Fruit fly (Drosophila melanogaster) whole organism, embryonic: ENCODE data around the gene CG31008.
A peak's percentile ranks its signal among the peaks of the same experiment; 100 is the strongest.

ENCODE experiments used
- Adf1 ChIP-seq: fragments of 200-800 bp; sonication (Bioruptor generic); IDR thresholded peaks from 2 replicates; pipeline ENCODE4 v1.3.6; 2022; ENCODE audit warnings: missing biosample characterization, missing genetic modification characterization
- Atf3 ChIP-seq: fragments of 200-800 bp; sonication (Bioruptor generic); optimal IDR thresholded peaks from 3 replicates; lab custom pipeline; 2016; ENCODE audit warnings: missing biosample characterization, missing genetic modification characterization
- BEAF-32 ChIP-seq: fragments of 200-800 bp; sonication (Bioruptor generic); optimal IDR thresholded peaks from 3 replicates; lab custom pipeline; 2017; ENCODE audit warnings: missing biosample characterization, missing genetic modification characterization, mild to moderate bottlenecking, moderate library complexity, missing genetic modification reagents
- CG12769 ChIP-seq: fragments of 200-800 bp; sonication (Bioruptor generic); optimal IDR thresholded peaks from 2 replicates; lab custom pipeline; 2019; ENCODE audit warnings: missing biosample characterization, mild to moderate bottlenecking, missing genetic modification characterization, moderate library complexity
- CG13894 ChIP-seq: fragments of 200-800 bp; sonication (Bioruptor generic); optimal IDR thresholded peaks from 3 replicates; lab custom pipeline; 2018; ENCODE audit warnings: missing biosample characterization, mild to moderate bottlenecking, missing genetic modification characterization, moderate library complexity
- CG18599 ChIP-seq: fragments of 200-800 bp; sonication (Bioruptor generic); optimal IDR thresholded peaks from 3 replicates; lab custom pipeline; 2017; ENCODE audit warnings: missing biosample characterization, missing genetic modification characterization, mild to moderate bottlenecking, moderate library complexity, missing genetic modification reagents
- CG2678 ChIP-seq: fragments of 200-800 bp; sonication (Bioruptor generic); optimal IDR thresholded peaks from 3 replicates; lab custom pipeline; 2019; ENCODE audit warnings: missing biosample characterization, mild to moderate bottlenecking, missing genetic modification characterization, moderate library complexity
- CG31441 ChIP-seq: fragments of 200-800 bp; sonication (Bioruptor generic); IDR thresholded peaks from 2 replicates; pipeline ENCODE4 v1.3.6; 2022; ENCODE audit warnings: missing biosample characterization, missing genetic modification characterization
- CG32532 ChIP-seq: fragments of 200-800 bp; sonication (Bioruptor generic); IDR thresholded peaks from 2 replicates; pipeline ENCODE4 v1.3.6; 2022; ENCODE audit warnings: missing biosample characterization, missing genetic modification characterization
- CG34224 ChIP-seq: fragments of 200-800 bp; sonication (Bioruptor generic); IDR thresholded peaks from 3 replicates; pipeline ENCODE4 v1.3.6; 2022; ENCODE audit warnings: missing biosample characterization, missing genetic modification characterization; ENCODE audit not compliant: partially characterized antibody
- CG34376 ChIP-seq: fragments of 200-800 bp; sonication (Bioruptor generic); optimal IDR thresholded peaks from 2 replicates; lab custom pipeline; 2018; ENCODE audit warnings: missing biosample characterization, mild to moderate bottlenecking, missing genetic modification characterization
- CG8290 ChIP-seq, 3 experiments: fragments of 200-800 bp; sonication (Bioruptor generic); optimal IDR thresholded peaks; 2 replicates each; lab custom pipeline; 2016 to 2019; ENCODE audit warnings: missing biosample characterization in 3 of 3, missing genetic modification characterization in 3 of 3, mild to moderate bottlenecking in 2 of 3, moderate library complexity in 1 of 3
- Dbx ChIP-seq: fragments of 200-800 bp; sonication (Bioruptor generic); IDR thresholded peaks from 3 replicates; pipeline ENCODE4 v1.3.6; 2022; ENCODE audit warnings: missing biosample characterization, missing genetic modification characterization
- Deaf1 ChIP-seq: fragments of 200-800 bp; optimal IDR thresholded peaks from 3 replicates; lab custom pipeline; 2019; ENCODE audit warnings: missing biosample characterization, mild to moderate bottlenecking, missing genetic modification characterization, moderate library complexity
- GATAe ChIP-seq: fragments of 200-800 bp; sonication (Bioruptor generic); conservative IDR thresholded peaks from 2 replicates; pipeline ENCODE4 v1.3.6; 2022; ENCODE audit warnings: missing biosample characterization, missing genetic modification characterization
- Jarid2 ChIP-seq: fragments of 200-800 bp; sonication (Bioruptor generic); optimal IDR thresholded peaks from 3 replicates; lab custom pipeline; 2017; ENCODE audit warnings: mild to moderate bottlenecking, missing biosample characterization, missing genetic modification reagents, missing genetic modification characterization
- Med ChIP-seq: fragments of 200-800 bp; sonication (Bioruptor generic); peaks from one replicate; lab custom pipeline; 2016; ENCODE audit warnings: missing biosample characterization, missing genetic modification characterization, mild to moderate bottlenecking, inconsistent platforms, moderate library complexity
- Meics ChIP-seq: fragments of 200-800 bp; sonication (Bioruptor generic); optimal IDR thresholded peaks from 2 replicates; lab custom pipeline; 2017; ENCODE audit warnings: missing biosample characterization, mild to moderate bottlenecking, missing genetic modification characterization
- NFAT ChIP-seq: fragments of 200-800 bp; sonication (Bioruptor generic); IDR thresholded peaks from 2 replicates; pipeline ENCODE4 v1.3.6; 2022; ENCODE audit warnings: missing biosample characterization, missing genetic modification characterization
- Rx ChIP-seq: fragments of 200-800 bp; sonication (Bioruptor generic); IDR thresholded peaks from 2 replicates; pipeline ENCODE4 v1.3.6; 2022; ENCODE audit warnings: missing biosample characterization, missing genetic modification characterization
- Trl ChIP-seq, 3 experiments: fragments of >200 bp in 2 of 3; fragments of 200-800 bp in 1 of 3; sonication (Bioruptor generic) in 1 of 3; optimal IDR thresholded peaks; 2 replicates in 1 of 3; 3 replicates in 2 of 3; lab custom pipeline; 2016 to 2017; ENCODE audit warnings: missing biosample characterization in 1 of 3, missing genetic modification characterization in 1 of 3
- abd-A ChIP-seq: fragments of 200-800 bp; sonication (Bioruptor generic); optimal IDR thresholded peaks from 3 replicates; lab custom pipeline; 2019; ENCODE audit warnings: missing biosample characterization, mild to moderate bottlenecking, missing genetic modification characterization, moderate library complexity
- bbx ChIP-seq: fragments of 200-800 bp; sonication (Bioruptor generic); IDR thresholded peaks from 2 replicates; pipeline ENCODE4 v1.3.6; 2022; ENCODE audit warnings: missing biosample characterization, missing genetic modification characterization; ENCODE audit not compliant: partially characterized antibody
- cg ChIP-seq: fragments of 200-800 bp; sonication (Bioruptor generic); optimal IDR thresholded peaks from 3 replicates; lab custom pipeline; 2019; ENCODE audit warnings: missing biosample characterization, mild to moderate bottlenecking, missing genetic modification characterization, moderate library complexity
- chm ChIP-seq: fragments of 200-800 bp; sonication (Bioruptor generic); IDR thresholded peaks from 2 replicates; pipeline ENCODE4 v1.3.6; 2022; ENCODE audit warnings: missing biosample characterization, missing genetic modification characterization
- crol ChIP-seq: fragments of 200-800 bp; sonication (Bioruptor generic); IDR thresholded peaks from 2 replicates; pipeline ENCODE4 v1.3.6; 2022; ENCODE audit warnings: missing biosample characterization, missing genetic modification characterization
- ewg ChIP-seq: fragments of 200-800 bp; sonication (Bioruptor generic); optimal IDR thresholded peaks from 3 replicates; lab custom pipeline; 2017; ENCODE audit warnings: mild to moderate bottlenecking, missing biosample characterization, missing genetic modification reagents, missing genetic modification characterization
- gsb ChIP-seq: fragments of 200-800 bp; sonication (Bioruptor generic); IDR thresholded peaks from 2 replicates; pipeline ENCODE4 v1.3.6; 2022; ENCODE audit warnings: missing biosample characterization, missing genetic modification characterization
- inv ChIP-seq: fragments of 200-800 bp; sonication (Bioruptor generic); IDR thresholded peaks from 2 replicates; pipeline ENCODE4 v1.3.6; 2022; ENCODE audit warnings: missing biosample characterization, missing genetic modification characterization; ENCODE audit not compliant: partially characterized antibody
- lab ChIP-seq: fragments of 200-800 bp; sonication (Bioruptor generic); optimal IDR thresholded peaks from 3 replicates; lab custom pipeline; 2017; ENCODE audit warnings: missing biosample characterization, missing genetic modification characterization, mild to moderate bottlenecking, moderate library complexity, missing genetic modification reagents
- lbe ChIP-seq: fragments of 200-800 bp; sonication (Bioruptor generic); optimal IDR thresholded peaks from 2 replicates; lab custom pipeline; 2016; ENCODE audit warnings: missing biosample characterization, mild to moderate bottlenecking, missing genetic modification characterization
- mirr ChIP-seq: fragments of 200-800 bp; sonication (Bioruptor generic); optimal IDR thresholded peaks from 3 replicates; lab custom pipeline; 2018; ENCODE audit warnings: missing biosample characterization, mild to moderate bottlenecking, missing genetic modification characterization
- ranshi ChIP-seq: fragments of 200-800 bp; sonication (Bioruptor generic); IDR thresholded peaks from 2 replicates; pipeline ENCODE4 v1.3.6; 2022; ENCODE audit warnings: missing biosample characterization, missing genetic modification characterization
- sd ChIP-seq: fragments of 200-800 bp; sonication (Bioruptor generic); optimal IDR thresholded peaks from 3 replicates; lab custom pipeline; 2018; ENCODE audit warnings: missing biosample characterization, mild to moderate bottlenecking, missing genetic modification characterization, moderate library complexity
- sens ChIP-seq: fragments of 200-800 bp; sonication (Bioruptor generic); peaks from one replicate; lab custom pipeline; 2016; ENCODE audit warnings: missing biosample characterization, missing genetic modification characterization
- seq ChIP-seq: fragments of 200-800 bp; sonication (Bioruptor generic); IDR thresholded peaks from 2 replicates; pipeline ENCODE4 v1.3.6; 2022; ENCODE audit warnings: missing biosample characterization, missing genetic modification characterization
- sna ChIP-seq: fragments of 200-800 bp; sonication (Bioruptor generic); IDR thresholded peaks from 2 replicates; pipeline ENCODE4 v1.3.6; 2022; ENCODE audit warnings: missing biosample characterization, missing genetic modification characterization; ENCODE audit not compliant: partially characterized antibody
- so ChIP-seq: fragments of 200-800 bp; sonication (Bioruptor generic); IDR thresholded peaks from 3 replicates; pipeline ENCODE4 v1.3.6; 2022; ENCODE audit warnings: missing biosample characterization, missing genetic modification characterization
- sug ChIP-seq: fragments of 200-800 bp; optimal IDR thresholded peaks from 2 replicates; lab custom pipeline; 2019; ENCODE audit warnings: missing biosample characterization, mild to moderate bottlenecking, missing genetic modification characterization, moderate library complexity
- vvl ChIP-seq: fragments of 200-800 bp; sonication (Bioruptor generic); IDR thresholded peaks from 2 replicates; pipeline ENCODE4 v1.3.6; 2022; ENCODE audit warnings: missing biosample characterization, missing genetic modification characterization
- zen2 ChIP-seq: fragments of 200-800 bp; sonication (Bioruptor generic); IDR thresholded peaks from 3 replicates; pipeline ENCODE4 v1.3.6; 2022; ENCODE audit warnings: missing biosample characterization, missing genetic modification characterization; ENCODE audit not compliant: partially characterized antibody
- zfh1 ChIP-seq: fragments of 200-800 bp; sonication (Bioruptor generic); IDR thresholded peaks from 3 replicates; pipeline ENCODE4 v1.3.6; 2022; ENCODE audit warnings: missing biosample characterization, missing genetic modification characterization
- zfh2 ChIP-seq: fragments of 200-800 bp; sonication (Bioruptor generic); optimal IDR thresholded peaks from 2 replicates; lab custom pipeline; 2016; ENCODE audit warnings: missing biosample characterization, missing genetic modification characterization

CG31008 gene

dm6 chr3R:31016715-31017114, 26.9 kb upstream of the CG31008 start, which contains the start of gene 5-HT7:
5-HT7 (minus strand) TSS chr3R:31016875.
- TF ChIP-seq Adf1 (GFP tag; lab: Robert Waterston, UW) (peak; percentile 62; the same call in 1 of the 2 replicates), bbx (peak; percentile 9; the same call in 1 of the 2 replicates), cg (GFP tag; lab: Kevin White, UChicago) (peak; percentile 70), crol (GFP tag; lab: Robert Waterston, UW) (peak; percentile 57; the same call in 1 of the 2 replicates), GATAe (GFP tag; lab: Robert Waterston, UW) (peak; percentile 85), abd-A (tag; lab: Kevin White, UChicago) (peak; percentile 29), NFAT (GFP tag; lab: Robert Waterston, UW) (no peak; the same call in 1 of the 2 replicates), inv (peak; percentile 17; the same call in 1 of the 2 replicates), vvl (0 out of 2 replicates have a peak, but pooled peaks have one; percentile 11), CG34376 (peak; percentile 39), CG2678 (tag; lab: Kevin White, UChicago) (no peak), ranshi (GFP tag; lab: Robert Waterston, UW) (peak; percentile 11; the same call in 1 of the 2 replicates), CG32532 (GFP tag; lab: Robert Waterston, UW) (peak; percentile 19; the same call in 1 of the 2 replicates), seq (GFP tag; lab: Robert Waterston, UW) (no peak), lbe (GFP tag; lab: Kevin White, UChicago) (no peak), CG12769 (tag; lab: Kevin White, UChicago) (peak; percentile 42), zen2 (GFP tag; lab: Robert Waterston, UW) (peak; percentile 73; the same call in 2 of the 3 replicates), Trl (optimal IDR thresholded peaks at IDR 0.05; lab: Kevin White, UChicago) (peak; percentile 65 to 66), Trl (GFP tag; optimal IDR thresholded peaks at IDR 0.05; lab: Kevin White, UChicago) (no peak), sd (tag; lab: Kevin White, UChicago) (peak; percentile 10), sens (GFP tag; lab: Kevin White, UChicago) (peak; percentile 62), CG8290 (GFP tag; optimal IDR thresholded peaks at IDR 0.05; lab: Kevin White, UChicago) (no peak), CG8290 (tag; optimal IDR thresholded peaks at IDR 0.05; lab: Kevin White, UChicago) (peak in 1 of 2 experiments; percentile 21), chm (GFP tag; lab: Robert Waterston, UW) (peak; percentile 64; the same call in 1 of the 2 replicates), sna (GFP tag; lab: Robert Waterston, UW) (0 out of 2 replicates have a peak, but pooled peaks have one; percentile 34), Jarid2 (GFP tag; lab: Kevin White, UChicago) (peak; percentile 58), CG13894 (tag; lab: Kevin White, UChicago) (peak; percentile 31), gsb (no peak), Dbx (GFP tag; lab: Robert Waterston, UW) (0 out of 3 replicates have a peak, but pooled peaks have one; percentile 32), so (GFP tag; lab: Robert Waterston, UW) (0 out of 3 replicates have a peak, but pooled peaks have one; percentile 18), CG31441 (no peak), zfh1 (GFP tag; lab: Robert Waterston, UW) (0 out of 3 replicates have a peak, but pooled peaks have one; percentile 14), CG34224 (peak; percentile 31; the same call in 2 of the 3 replicates), BEAF-32 (GFP tag; lab: Kevin White, UChicago) (no peak), sug (tag; lab: Kevin White, UChicago) (peak; percentile 21), mirr (GFP tag; lab: Kevin White, UChicago) (peak; percentile 20), Meics (GFP tag; lab: Kevin White, UChicago) (no peak), ewg (peak; percentile 27), zfh2 (GFP tag; lab: Kevin White, UChicago) (no peak), Atf3 (GFP tag; lab: Kevin White, UChicago) (no peak), CG18599 (peak; percentile 5), Rx (GFP tag; lab: Robert Waterston, UW) (no peak), Deaf1 (tag; lab: Kevin White, UChicago) (peak; percentile 97), Med (GFP tag; lab: Kevin White, UChicago) (peak; percentile 76), lab (GFP tag; lab: Kevin White, UChicago) (peak; percentile 37)
